Fruit fly (Drosophila melanogaster) whole organism, wandering third instar larva: ENCODE results near the gene CG8673.

ENCODE experiments used
- Abd-B ChIP-seq: fragments of >200 bp; optimal IDR thresholded peaks from 2 replicates; lab custom pipeline; 2017; ENCODE audit warnings: missing biosample characterization, missing genetic modification characterization
- CG32264 ChIP-seq: fragments of 200-800 bp; sonication (Bioruptor generic); optimal IDR thresholded peaks from 2 replicates; lab custom pipeline; 2016; ENCODE audit warnings: missing biosample characterization, missing genetic modification characterization
- CG9705 ChIP-seq: fragments of 200-800 bp; sonication (Bioruptor generic); optimal IDR thresholded peaks from 2 replicates; lab custom pipeline; 2018; ENCODE audit warnings: missing biosample characterization, mild to moderate bottlenecking, missing genetic modification characterization
- CrebA ChIP-seq: fragments of 200-800 bp; sonication (Bioruptor generic); optimal IDR thresholded peaks from 2 replicates; lab custom pipeline; 2016; ENCODE audit warnings: missing biosample characterization, mild to moderate bottlenecking, missing genetic modification characterization, borderline replicate concordance
- Dfd ChIP-seq: fragments of >200 bp; optimal IDR thresholded peaks from 2 replicates; lab custom pipeline; 2017; ENCODE audit warnings: missing biosample characterization, missing genetic modification characterization
- Dif ChIP-seq: fragments of 200-275, 200-300 bp; sonication (Bioruptor generic); optimal IDR thresholded peaks from 2 replicates; lab custom pipeline; 2018; ENCODE audit warnings: missing biosample characterization, missing genetic modification characterization; ENCODE audit not compliant: partially characterized antibody
- GATAd ChIP-seq: sonication (Bioruptor generic); optimal IDR thresholded peaks from 2 replicates; lab custom pipeline; 2016; ENCODE audit warnings: missing biosample characterization, missing genetic modification characterization
- HLH106 ChIP-seq: fragments of 200-800 bp; optimal IDR thresholded peaks from 3 replicates; lab custom pipeline; 2019; ENCODE audit warnings: missing biosample characterization, mild to moderate bottlenecking, missing genetic modification characterization, moderate library complexity
- Hnf4 ChIP-seq: fragments of 200-800 bp; sonication (Bioruptor generic); optimal IDR thresholded peaks from 2 replicates; lab custom pipeline; 2016; ENCODE audit warnings: missing biosample characterization, mild to moderate bottlenecking, missing genetic modification characterization
- Hr78 ChIP-seq: fragments of >200 bp; optimal IDR thresholded peaks from 2 replicates; lab custom pipeline; 2017; ENCODE audit warnings: missing biosample characterization, missing genetic modification characterization
- Hr83 ChIP-seq: fragments of 200-300 bp; sonication (Bioruptor generic); optimal IDR thresholded peaks from 2 replicates; lab custom pipeline; 2016; ENCODE audit warnings: missing biosample characterization, mild to moderate bottlenecking, missing genetic modification characterization, moderate library complexity; ENCODE audit not compliant: poor library complexity, severe bottlenecking
- Jra ChIP-seq: sonication (Bioruptor generic); optimal IDR thresholded peaks from 2 replicates; lab custom pipeline; 2016; ENCODE audit warnings: missing biosample characterization, missing genetic modification characterization
- Mio ChIP-seq: sonication (Bioruptor generic); optimal IDR thresholded peaks from 2 replicates; lab custom pipeline; 2016; ENCODE audit warnings: missing biosample characterization, missing genetic modification characterization
- Myc ChIP-seq: fragments of >200 bp; optimal IDR thresholded peaks from 2 replicates; lab custom pipeline; 2017
- N ChIP-seq: fragments of >200 bp; optimal IDR thresholded peaks from 2 replicates; lab custom pipeline; 2018; ENCODE audit warnings: missing biosample characterization, missing external identifiers, missing genetic modification characterization
- OdsH ChIP-seq: fragments of 200-800 bp; sonication (Bioruptor generic); optimal IDR thresholded peaks from 2 replicates; lab custom pipeline; 2016; ENCODE audit warnings: missing biosample characterization, mild to moderate bottlenecking, missing genetic modification characterization
- Rel ChIP-seq, 2 experiments: fragments of 200-800 bp; sonication (Bioruptor generic) in 1 of 2; optimal IDR thresholded peaks; 2 replicates in 1 of 2; 3 replicates in 1 of 2; lab custom pipeline; 2016 to 2019; ENCODE audit warnings: mild to moderate bottlenecking in 2 of 2, missing biosample characterization in 2 of 2, missing genetic modification characterization in 2 of 2, moderate library complexity in 1 of 2
- Sp1 ChIP-seq: fragments of 200-800 bp; sonication (Bioruptor generic); optimal IDR thresholded peaks from 3 replicates; lab custom pipeline; 2019; ENCODE audit warnings: missing biosample characterization, mild to moderate bottlenecking, missing genetic modification characterization, moderate library complexity
- Vsx2 ChIP-seq: fragments of 200-300, 225-300 bp; sonication (Bioruptor generic); optimal IDR thresholded peaks from 2 replicates; lab custom pipeline; 2018; ENCODE audit warnings: missing biosample characterization, missing genetic modification characterization; ENCODE audit not compliant: partially characterized antibody
- br ChIP-seq: fragments of 200-800 bp; sonication (Bioruptor generic); optimal IDR thresholded peaks from 2 replicates; lab custom pipeline; 2016; ENCODE audit warnings: missing biosample characterization, missing genetic modification characterization
- brk ChIP-seq: fragments of 200-800 bp; sonication (Bioruptor generic); optimal IDR thresholded peaks from 2 replicates; lab custom pipeline; 2016; ENCODE audit warnings: missing biosample characterization, mild to moderate bottlenecking, missing genetic modification characterization
- dl ChIP-seq, 2 experiments: fragments of 175-275, 200-275 bp in 1 of 2; fragments of 200-275 bp in 1 of 2; sonication (Bioruptor generic); optimal IDR thresholded peaks; lab custom pipeline; 2018; ENCODE audit warnings: mild to moderate bottlenecking in 2 of 2, missing biosample characterization in 2 of 2, missing genetic modification characterization in 2 of 2, moderate library complexity in 2 of 2; ENCODE audit not compliant: partially characterized antibody in 2 of 2, insufficient read depth in 1 of 2
- dmrt93B ChIP-seq: fragments of 200-800 bp; sonication (Bioruptor generic); optimal IDR thresholded peaks from 2 replicates; lab custom pipeline; 2018; ENCODE audit warnings: missing biosample characterization, mild to moderate bottlenecking, missing genetic modification characterization
- dsf ChIP-seq: sonication (Bioruptor generic); optimal IDR thresholded peaks from 2 replicates; lab custom pipeline; 2016; ENCODE audit warnings: missing biosample characterization, missing genetic modification characterization, borderline replicate concordance
- ey ChIP-seq: fragments of 200-800 bp; sonication (Bioruptor generic); optimal IDR thresholded peaks from 2 replicates; lab custom pipeline; 2016; ENCODE audit warnings: missing biosample characterization, missing genetic modification characterization
- foxo ChIP-seq, 2 experiments: fragments of 200-800 bp; sonication (Bioruptor generic); optimal IDR thresholded peaks; 2 replicates in 1 of 2; 3 replicates in 1 of 2; lab custom pipeline; 2016 to 2017; ENCODE audit warnings: missing biosample characterization in 2 of 2, missing genetic modification characterization in 2 of 2
- fru ChIP-seq: fragments of 200-800 bp; sonication (Bioruptor generic); optimal IDR thresholded peaks from 3 replicates; lab custom pipeline; 2016; ENCODE audit warnings: missing biosample characterization, mild to moderate bottlenecking, missing genetic modification characterization
- h ChIP-seq: fragments of 200-800 bp; sonication (Bioruptor generic); optimal IDR thresholded peaks from 3 replicates; lab custom pipeline; 2016; ENCODE audit warnings: missing biosample characterization, mild to moderate bottlenecking, missing genetic modification characterization
- jim ChIP-seq: fragments of 175-275, 200-325 bp; sonication (Bioruptor generic); optimal IDR thresholded peaks from 2 replicates; lab custom pipeline; 2016; ENCODE audit warnings: missing biosample characterization, mild to moderate bottlenecking, missing genetic modification characterization
- lola ChIP-seq: fragments of >200 bp; optimal IDR thresholded peaks from 2 replicates; lab custom pipeline; 2017; ENCODE audit warnings: missing biosample characterization, missing genetic modification characterization
- pan ChIP-seq: fragments of >200 bp; optimal IDR thresholded peaks from 2 replicates; lab custom pipeline; 2017
- psq ChIP-seq: fragments of 200-800 bp; sonication (Bioruptor generic); optimal IDR thresholded peaks from 3 replicates; lab custom pipeline; 2017; ENCODE audit warnings: missing biosample characterization, mild to moderate bottlenecking, missing genetic modification characterization, moderate library complexity
- rgr ChIP-seq: fragments of 200-800 bp; sonication (Bioruptor generic); optimal IDR thresholded peaks from 3 replicates; lab custom pipeline; 2016; ENCODE audit warnings: missing biosample characterization, mild to moderate bottlenecking, missing genetic modification characterization
- sage ChIP-seq: fragments of 200-800 bp; sonication (Bioruptor generic); optimal IDR thresholded peaks from 2 replicates; lab custom pipeline; 2016; ENCODE audit warnings: missing biosample characterization, mild to moderate bottlenecking, missing genetic modification characterization
- sv ChIP-seq: fragments of 200-800 bp; sonication (Bioruptor generic); optimal IDR thresholded peaks from 3 replicates; lab custom pipeline; 2016; ENCODE audit warnings: missing biosample characterization, missing genetic modification characterization
- tai ChIP-seq: sonication (Bioruptor generic); optimal IDR thresholded peaks from 2 replicates; lab custom pipeline; 2016; ENCODE audit warnings: missing biosample characterization, missing genetic modification characterization
- usp ChIP-seq: fragments of >200 bp; optimal IDR thresholded peaks from 2 replicates; lab custom pipeline; 2017; ENCODE audit warnings: missing biosample characterization, missing genetic modification characterization
- woc ChIP-seq: sonication (Bioruptor generic); optimal IDR thresholded peaks from 2 replicates; lab custom pipeline; 2016; ENCODE audit warnings: missing biosample characterization, mild to moderate bottlenecking, missing genetic modification characterization

Gene CG8673

dm6 chr2L:8163025-8163351, 38.9 kb downstream of the CG8673 start, which contains the start of gene Piezo:
Gene Piezo (plus strand): TSS chr2L:8163073.
- TF ChIP-seq dl (GFP tag; optimal IDR thresholded peaks at IDR 0.05; lab: Kevin White, UChicago; ENCODE audit: insufficient read depth in 1 of 2, partially characterized antibody in 2 of 2) (peak in 1 of 2 experiments; percentile 10), Abd-B (GFP tag; lab: Kevin White, UChicago) (no peak), sv (no peak), CG32264 (no peak), Dif (GFP tag; lab: Kevin White, UChicago) (peak; percentile 9), Sp1 (no peak), Hr83 (GFP tag; lab: Kevin White, UChicago) (peak; percentile 23), foxo (GFP tag; optimal IDR thresholded peaks at IDR 0.05; lab: Kevin White, UChicago) (no peak)

DNA sequence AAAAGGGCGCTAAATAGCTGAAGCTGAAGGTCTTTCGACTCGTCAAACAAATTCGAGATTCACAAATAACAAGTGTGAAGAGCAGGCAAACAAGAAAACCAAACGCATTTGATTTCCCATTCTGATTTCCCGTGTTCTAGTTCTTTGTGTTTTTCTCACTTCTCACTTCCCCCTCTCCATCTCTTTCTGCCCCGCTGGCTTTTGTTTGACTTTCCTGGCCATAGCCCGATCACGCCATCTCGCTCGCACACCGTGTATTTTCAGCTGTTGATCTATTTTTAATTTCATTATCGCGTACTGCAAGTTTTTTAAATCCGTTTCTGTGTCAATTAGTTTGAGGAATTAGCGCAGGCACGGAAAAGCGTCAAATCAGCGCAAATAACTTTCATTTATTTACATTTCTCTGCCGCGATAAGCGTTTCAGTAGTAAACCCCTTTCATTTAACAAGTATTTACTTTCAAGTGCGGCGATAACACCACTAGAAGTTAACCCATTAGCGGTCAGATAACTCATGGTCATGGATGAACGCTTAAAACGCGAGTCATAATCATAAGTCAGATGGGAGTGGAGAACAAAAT, 39.5 kb downstream of the CG8673 start:
- TF ChIP-seq dl (GFP tag; optimal IDR thresholded peaks at IDR 0.05; lab: Kevin White, UChicago; ENCODE audit: insufficient read depth in 1 of 2, partially characterized antibody in 2 of 2) (peak in 1 of 2 experiments; percentile 3), Sp1 (no peak), fru (GFP tag; lab: Kevin White, UChicago) (peak; percentile 6), h (no peak), HLH106 (no peak)
- TF ChIP-seq, all 38 proteins: peak for 2

DNA sequence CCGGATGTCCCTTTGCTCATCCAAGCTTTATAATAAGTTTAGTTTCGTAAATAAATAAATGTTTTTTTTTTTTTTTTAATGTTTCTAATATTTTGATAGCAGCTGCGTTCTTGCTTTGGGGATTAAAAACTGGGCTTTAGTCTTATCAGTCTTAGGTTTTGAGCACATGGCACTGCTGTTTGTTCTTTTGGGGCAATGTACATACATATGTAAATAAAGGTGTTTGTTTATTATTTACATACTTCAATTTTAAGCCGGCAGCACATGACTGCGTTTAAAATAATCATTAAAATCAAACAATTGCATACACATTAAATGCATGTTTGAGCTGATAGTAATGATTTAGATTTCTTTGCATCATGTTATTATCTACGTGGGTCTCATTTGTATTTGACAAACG, 40.1 kb downstream of the CG8673 start:
- TF ChIP-seq GATAd (no peak), tai (GFP tag; lab: Kevin White, UChicago) (peak; percentile 62), h (peak; percentile 62), pan (lab: Kevin White, UChicago) (no peak), Sp1 (peak; percentile 52), Abd-B (GFP tag; lab: Kevin White, UChicago) (no peak), rgr (peak; percentile 73), Dif (GFP tag; lab: Kevin White, UChicago) (no peak), Hnf4 (GFP tag; lab: Kevin White, UChicago) (peak; percentile 67), Rel (GFP tag; optimal IDR thresholded peaks at IDR 0.05; lab: Kevin White, UChicago) (no peak), Rel (tag; optimal IDR thresholded peaks at IDR 0.05; lab: Kevin White, UChicago) (no peak), CG9705 (no peak), Hr83 (GFP tag; lab: Kevin White, UChicago) (peak; percentile 96), Hr78 (no peak), br (GFP tag; lab: Kevin White, UChicago) (peak; percentile 19), brk (GFP tag; lab: Kevin White, UChicago) (peak; percentile 63), dmrt93B (peak; percentile 38), CG32264 (no peak), HLH106 (peak; percentile 5), foxo (GFP tag; optimal IDR thresholded peaks at IDR 0.05; lab: Kevin White, UChicago) (peak in 1 of 2 experiments; percentile 45), N (GFP tag; lab: Kevin White, UChicago) (no peak), lola (GFP tag; lab: Kevin White, UChicago) (no peak), Myc (lab: Kevin White, UChicago) (no peak), sage (GFP tag; lab: Kevin White, UChicago) (peak; percentile 3), Jra (GFP tag; lab: Kevin White, UChicago) (peak; percentile 61), jim (no peak), Mio (GFP tag; lab: Kevin White, UChicago) (no peak), sv (peak; percentile 41), dsf (GFP tag; lab: Kevin White, UChicago) (peak; percentile 35), Dfd (no peak), fru (GFP tag; lab: Kevin White, UChicago) (no peak), dl (GFP tag; optimal IDR thresholded peaks at IDR 0.05; lab: Kevin White, UChicago; ENCODE audit: insufficient read depth in 1 of 2, partially characterized antibody in 2 of 2) (no peak), Vsx2 (no peak), usp (GFP tag; lab: Kevin White, UChicago) (no peak), OdsH (GFP tag; lab: Kevin White, UChicago) (peak; percentile 47), CrebA (GFP tag; lab: Kevin White, UChicago) (no peak), woc (GFP tag; lab: Kevin White, UChicago) (no peak), ey (GFP tag; lab: Kevin White, UChicago) (no peak), psq (GFP tag; lab: Kevin White, UChicago) (peak; percentile 41)
